Fruit fly (Drosophila melanogaster) Kc167 (cell line): ENCODE data around the gene CG32447.

Source experiments
- Myc ChIP-seq: fragments of >200 bp; optimal IDR thresholded peaks from 2 replicates; lab custom pipeline; 2017; ENCODE audit warnings: missing external identifiers
- Sin3A ChIP-seq: fragments of >200 bp; optimal IDR thresholded peaks from 2 replicates; lab custom pipeline; 2018; ENCODE audit warnings: missing external identifiers
- insv ChIP-seq: fragments of >200 bp; optimal IDR thresholded peaks from 3 replicates; lab custom pipeline; 2018; ENCODE audit warnings: missing external identifiers
- psq ChIP-seq: fragments of >200 bp; optimal IDR thresholded peaks from 2 replicates; lab custom pipeline; 2017; ENCODE audit warnings: missing external identifiers
- ttk ChIP-seq: sonication (Bioruptor generic); optimal IDR thresholded peaks from 2 replicates; lab custom pipeline; 2017; ENCODE audit warnings: missing external identifiers

dm6 chr3L:21683942-21684341 lies 22.2 kb downstream of the CG32447 start, which contains the start of gene Sfp78E:
- no peak for TF ChIP-seq psq
- no peak for TF ChIP-seq insv (lab: Kevin White, UChicago)
- no peak for TF ChIP-seq Sin3A
- no peak for TF ChIP-seq Myc (lab: Kevin White, UChicago)
- TF ChIP-seq ttk (lab: Kevin White, UChicago), result no peak
